Worm (Caenorhabditis elegans) whole organism, young adult: ENCODE results near the gene vit-5.

Experiments used
- B0035.1 ChIP-seq: sonication (generic microtip); optimal IDR thresholded peaks from 2 replicates; lab custom pipeline; 2016; ENCODE audit warnings: missing genetic modification characterization, mild to moderate bottlenecking, missing compliant biosample characterization, missing genotype, missing genetic modification reagents
- B0261.1 ChIP-seq: sonication (generic microtip); optimal IDR thresholded peaks from 2 replicates; lab custom pipeline; 2016; ENCODE audit warnings: mild to moderate bottlenecking, missing genetic modification characterization, moderate library complexity, missing compliant biosample characterization
- C06A6.2 ChIP-seq: fragments of 200-800 bp; sonication (Bioruptor generic); conservative IDR thresholded peaks from 2 replicates; pipeline ENCODE4 v1.3.6; 2022; ENCODE audit warnings: missing genetic modification characterization, missing compliant biosample characterization
- F23B12.7 ChIP-seq: sonication (generic microtip); optimal IDR thresholded peaks from 2 replicates; lab custom pipeline; 2017; ENCODE audit warnings: missing genetic modification characterization, mild to moderate bottlenecking, missing compliant biosample characterization, antibody characterized with exemption, moderate library complexity; ENCODE audit not compliant: insufficient read depth
- F37B4.10 ChIP-seq: fragments of 200-800 bp; sonication (Bioruptor generic); IDR thresholded peaks from 2 replicates; pipeline ENCODE4 v1.3.6; 2022; ENCODE audit warnings: missing genetic modification characterization, missing compliant biosample characterization
- F49E8.2 ChIP-seq: sonication (generic microtip); optimal IDR thresholded peaks from 3 replicates; lab custom pipeline; 2017; ENCODE audit warnings: missing genetic modification characterization, mild to moderate bottlenecking, missing compliant biosample characterization, antibody characterized with exemption, moderate library complexity; ENCODE audit not compliant: insufficient read depth
- F57C9.4 ChIP-seq: sonication (generic microtip); optimal IDR thresholded peaks from 2 replicates; lab custom pipeline; 2017; ENCODE audit warnings: mild to moderate bottlenecking, missing genetic modification characterization, missing compliant biosample characterization
- Y53F4B.3 ChIP-seq: fragments of 200-800 bp; sonication (Bioruptor generic); IDR thresholded peaks from 2 replicates; pipeline ENCODE4 v1.3.6; 2022; ENCODE audit warnings: missing genetic modification reagents, missing genetic modification characterization, missing compliant biosample characterization
- Y67H2A.10 ChIP-seq: fragments of 200-800 bp; sonication (Bioruptor generic); conservative IDR thresholded peaks from 2 replicates; pipeline ENCODE4 v1.3.6; 2022; ENCODE audit warnings: missing genetic modification reagents, missing genetic modification characterization, missing compliant biosample characterization
- Y79H2A.3 ChIP-seq: fragments of 200-800 bp; sonication (Bioruptor generic); conservative IDR thresholded peaks from 2 replicates; pipeline ENCODE4 v1.3.6; 2022; ENCODE audit warnings: missing genetic modification reagents, missing genetic modification characterization, missing compliant biosample characterization
- Y95B8A.8 ChIP-seq: fragments of 200-800 bp; sonication (Bioruptor generic); IDR thresholded peaks from 2 replicates; pipeline ENCODE4 v1.3.6; 2022; ENCODE audit warnings: missing genetic modification reagents, missing genetic modification characterization, missing compliant biosample characterization
- aptf-3 ChIP-seq: fragments of 200-800 bp; sonication (Bioruptor generic); IDR thresholded peaks from 2 replicates; pipeline ENCODE4 v1.3.6; 2022; ENCODE audit warnings: missing genetic modification characterization, missing compliant biosample characterization
- attf-6 ChIP-seq: fragments of 200-800 bp; sonication (Bioruptor generic); IDR thresholded peaks from 2 replicates; pipeline ENCODE4 v1.3.6; 2022; ENCODE audit warnings: missing genetic modification reagents, missing genetic modification characterization, missing compliant biosample characterization
- ccch-3 ChIP-seq: fragments of 200-800 bp; sonication (Bioruptor generic); optimal IDR thresholded peaks from 2 replicates; lab custom pipeline; 2018; ENCODE audit warnings: mild to moderate bottlenecking, missing genetic modification characterization, missing compliant biosample characterization
- cebp-2 ChIP-seq: fragments of 200-800 bp; sonication (Bioruptor generic); IDR thresholded peaks from 2 replicates; pipeline ENCODE4 v1.3.6; 2022; ENCODE audit warnings: missing genetic modification characterization, missing compliant biosample characterization
- ceh-40 ChIP-seq: fragments of 200-800 bp; sonication (Bioruptor generic); IDR thresholded peaks from 2 replicates; pipeline ENCODE4 v1.3.6; 2022; ENCODE audit warnings: missing genetic modification characterization, missing compliant biosample characterization
- ceh-58 ChIP-seq: fragments of 200-800 bp; sonication (Bioruptor generic); IDR thresholded peaks from 2 replicates; pipeline ENCODE4 v1.3.6; 2022; ENCODE audit warnings: missing genetic modification characterization, missing compliant biosample characterization
- dpff-1 ChIP-seq: sonication (generic microtip); optimal IDR thresholded peaks from 2 replicates; lab custom pipeline; 2017; ENCODE audit warnings: mild to moderate bottlenecking, missing genetic modification characterization, missing compliant biosample characterization
- egl-44 ChIP-seq: fragments of 200-800 bp; sonication (Bioruptor generic); IDR thresholded peaks from 2 replicates; pipeline ENCODE4 v1.3.6; 2022; ENCODE audit warnings: missing genetic modification reagents, missing genetic modification characterization, missing compliant biosample characterization
- fkh-3 ChIP-seq: sonication (generic microtip); optimal IDR thresholded peaks from 2 replicates; lab custom pipeline; 2016; ENCODE audit warnings: mild to moderate bottlenecking, missing genetic modification characterization, missing compliant biosample characterization
- him-1 ChIP-seq: sonication (generic microtip); optimal IDR thresholded peaks from 2 replicates; lab custom pipeline; 2016; ENCODE audit warnings: missing genotype, missing genetic modification reagents, missing genetic modification characterization, missing compliant biosample characterization
- hlh-12 ChIP-seq: sonication (generic microtip); optimal IDR thresholded peaks from 2 replicates; lab custom pipeline; 2016; ENCODE audit warnings: missing genetic modification characterization, missing compliant biosample characterization
- hlh-26 ChIP-seq: fragments of 200-800 bp; sonication (Bioruptor generic); conservative IDR thresholded peaks from 2 replicates; pipeline ENCODE4 v1.3.6; 2022; ENCODE audit warnings: missing genetic modification reagents, missing genetic modification characterization, missing compliant biosample characterization
- let-526 ChIP-seq: fragments of 200-800 bp; sonication (Bioruptor generic); IDR thresholded peaks from 2 replicates; pipeline ENCODE4 v1.3.6; 2022; ENCODE audit warnings: missing genetic modification reagents, missing genetic modification characterization, missing compliant biosample characterization
- lin-35 ChIP-seq, 3 experiments: fragments of 150-350 bp in 2 of 3; sonication (generic microtip) in 1 of 3; optimal IDR thresholded peaks; 2 replicates each; lab custom pipeline; 2014 to 2018; ENCODE audit warnings: missing biosample characterization in 3 of 3, missing genetic modification characterization in 3 of 3, missing genetic modification reagents in 3 of 3
- lsl-1 ChIP-seq: fragments of 200-800 bp; sonication (Bioruptor generic); optimal IDR thresholded peaks from 2 replicates; lab custom pipeline; 2018; ENCODE audit warnings: mild to moderate bottlenecking, missing genetic modification characterization, moderate library complexity, missing compliant biosample characterization
- madf-3 ChIP-seq: fragments of 200-800 bp; sonication (Bioruptor generic); IDR thresholded peaks from 2 replicates; pipeline ENCODE4 v1.3.6; 2022; ENCODE audit warnings: missing genetic modification reagents, missing genetic modification characterization, missing compliant biosample characterization
- madf-8 ChIP-seq: fragments of 200-800 bp; sonication (Bioruptor generic); conservative IDR thresholded peaks from 2 replicates; pipeline ENCODE4 v1.3.6; 2022; ENCODE audit warnings: missing genetic modification reagents, missing genetic modification characterization, missing compliant biosample characterization
- mel-28 ChIP-seq: sonication (generic microtip); optimal IDR thresholded peaks from 2 replicates; lab custom pipeline; 2016; ENCODE audit warnings: borderline replicate concordance, mild to moderate bottlenecking, missing genetic modification characterization, missing compliant biosample characterization
- mes-4 ChIP-seq: sonication (generic microtip); optimal IDR thresholded peaks from 2 replicates; lab custom pipeline; 2016; ENCODE audit warnings: missing genotype, missing genetic modification characterization, missing compliant biosample characterization
- nfya-1 ChIP-seq: sonication (generic microtip); optimal IDR thresholded peaks from 2 replicates; lab custom pipeline; 2017; ENCODE audit warnings: antibody characterized with exemption, missing compliant biosample characterization, missing genetic modification characterization, borderline replicate concordance; ENCODE audit not compliant: insufficient read depth
- nhr-120 ChIP-seq: fragments of 200-800 bp; sonication (Bioruptor generic); IDR thresholded peaks from 2 replicates; pipeline ENCODE4 v1.3.6; 2022; ENCODE audit warnings: missing genetic modification characterization, missing compliant biosample characterization
- pha-4 ChIP-seq: fragments of 150-350 bp; sonication (generic microtip); optimal IDR thresholded peaks from 2 replicates; lab custom pipeline; 2014; ENCODE audit warnings: missing biosample characterization, missing genetic modification reagents, missing genetic modification characterization
- rcor-1 ChIP-seq: fragments of 200-800 bp; sonication (Bioruptor generic); IDR thresholded peaks from 2 replicates; pipeline ENCODE4 v1.3.6; 2022; ENCODE audit warnings: missing genetic modification reagents, missing genetic modification characterization, missing compliant biosample characterization
- repo-1 ChIP-seq: sonication (generic microtip); optimal IDR thresholded peaks from 2 replicates; lab custom pipeline; 2017; ENCODE audit warnings: mild to moderate bottlenecking, missing genetic modification characterization, missing compliant biosample characterization
- rpc-1 ChIP-seq, 2 experiments: fragments of 150-350 bp in 1 of 2; sonication (generic microtip) in 1 of 2; optimal IDR thresholded peaks; 2 replicates each; lab custom pipeline; 2014 to 2018; ENCODE audit warnings: missing biosample characterization in 1 of 2, missing genetic modification characterization in 1 of 2, missing genetic modification reagents in 1 of 2, missing genotype in 1 of 2
- sdz-38 ChIP-seq: sonication (generic microtip); optimal IDR thresholded peaks from 2 replicates; lab custom pipeline; 2016; ENCODE audit warnings: missing genotype, missing genetic modification characterization, missing compliant biosample characterization
- snpc-4 ChIP-seq, 5 experiments: fragments of 150-350 bp in 1 of 5; sonication (generic microtip) in 4 of 5; optimal IDR thresholded peaks; 2 replicates each; lab custom pipeline; 2014 to 2018; ENCODE audit warnings: missing genetic modification characterization in 5 of 5, missing biosample characterization in 3 of 5, antibody characterized with exemption in 2 of 5, mild to moderate bottlenecking in 2 of 5, missing compliant biosample characterization in 2 of 5, missing genotype in 2 of 5, moderate library complexity in 2 of 5, missing genetic modification reagents in 1 of 5
- sptf-2 ChIP-seq: fragments of 200-800 bp; sonication (Bioruptor generic); optimal IDR thresholded peaks from 2 replicates; lab custom pipeline; 2018; ENCODE audit warnings: mild to moderate bottlenecking, missing genetic modification characterization, missing compliant biosample characterization
- unc-130 ChIP-seq: sonication (generic microtip); optimal IDR thresholded peaks from 2 replicates; lab custom pipeline; 2016; ENCODE audit warnings: missing genetic modification reagents, missing genetic modification characterization, missing compliant biosample characterization
- unc-62 ChIP-seq: fragments of 150-350 bp; optimal IDR thresholded peaks from 2 replicates; lab custom pipeline; 2014; ENCODE audit warnings: missing biosample characterization, missing genetic modification reagents, missing genetic modification characterization
- xnd-1 ChIP-seq: sonication (generic microtip); optimal IDR thresholded peaks from 2 replicates; lab custom pipeline; 2016; ENCODE audit warnings: missing genotype, missing genetic modification reagents, missing genetic modification characterization, missing compliant biosample characterization
- ztf-18 ChIP-seq: sonication (generic microtip); optimal IDR thresholded peaks from 2 replicates; lab custom pipeline; 2016; ENCODE audit warnings: missing genotype, mild to moderate bottlenecking, missing genetic modification characterization, missing compliant biosample characterization

The vit-5 gene

DNA sequence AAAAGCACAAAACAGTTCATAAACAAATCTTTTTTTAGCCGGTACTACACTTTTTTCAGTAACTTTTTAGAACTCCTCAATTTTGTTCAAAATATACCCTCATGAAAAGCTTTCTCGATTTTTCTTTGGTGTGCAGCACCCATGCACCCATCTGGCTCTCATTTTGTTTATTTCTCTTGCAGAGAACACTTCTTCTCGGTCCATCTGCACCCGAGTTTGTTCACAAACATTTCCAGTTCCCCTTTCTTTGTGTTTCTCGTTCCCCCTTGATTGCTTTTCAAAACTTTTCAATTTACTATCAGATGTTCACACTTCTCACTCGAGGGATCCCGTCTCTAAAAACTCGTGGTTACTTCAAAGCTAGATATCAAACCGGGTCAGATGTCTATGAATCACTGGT lies 9.7 kb upstream of the vit-5 start, which contains the start of gene slcf-2:
Gene slcf-2 (plus strand): TSS at position 301 of the 400 bp plus-strand sequence.
- TF ChIP-seq mel-28 (no peak), madf-3 (GFP tag; lab: Robert Waterston, UW) (no peak), lsl-1 (no peak), F23B12.7 (tag; lab: Kevin White, UChicago) (no peak), hlh-26 (GFP tag; lab: Robert Waterston, UW) (no peak), Y53F4B.3 (GFP tag; lab: Robert Waterston, UW) (no peak), Y95B8A.8 (no peak)

DNA sequence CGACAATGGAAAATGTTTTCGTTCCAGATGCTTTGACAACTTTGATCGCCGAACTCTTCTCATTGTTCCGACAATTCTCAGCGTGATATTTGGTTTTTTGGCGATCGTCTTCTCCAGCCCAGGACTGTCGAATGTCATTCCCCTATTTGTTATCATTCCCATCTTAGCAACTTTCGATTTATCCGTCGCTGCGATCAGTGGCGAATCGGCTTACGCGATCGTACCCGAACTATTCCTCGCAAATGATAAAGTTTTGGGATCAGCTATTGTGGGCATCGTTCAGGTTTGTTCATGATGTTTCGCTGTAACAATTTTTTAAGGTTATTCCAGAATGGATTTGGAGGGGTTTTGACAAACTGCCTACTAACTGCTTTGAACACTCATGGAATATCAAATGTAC lies 6.5 kb upstream of the vit-5 start:
- no peak for TF ChIP-seq B0035.1 (tag; lab: Kevin White, UChicago)
- no peak for TF ChIP-seq let-526 (GFP tag; lab: Robert Waterston, UW)
- no peak for TF ChIP-seq ceh-58 (GFP tag; lab: Robert Waterston, UW)
- TF ChIP-seq Y79H2A.3 (GFP tag; lab: Robert Waterston, UW): no peak
- no peak for TF ChIP-seq him-1 (tag; lab: Kevin White, UChicago)
- TF ChIP-seq snpc-4 (GFP tag; optimal IDR thresholded peaks at IDR 0.05; lab: Kevin White, UChicago): no peak
- TF ChIP-seq snpc-4 (tag; optimal IDR thresholded peaks at IDR 0.05; lab: Kevin White, UChicago): no peak
- no peak for TF ChIP-seq xnd-1 (tag; lab: Kevin White, UChicago)
- TF ChIP-seq ceh-40 (GFP tag; lab: Robert Waterston, UW): no peak
- no peak for TF ChIP-seq egl-44 (GFP tag; lab: Robert Waterston, UW)
- TF ChIP-seq cebp-2 (GFP tag; lab: Robert Waterston, UW): no peak
- no peak for TF ChIP-seq aptf-3
- no peak for TF ChIP-seq madf-8
- TF ChIP-seq unc-130: no peak
- no peak for TF ChIP-seq hlh-12 (tag; lab: Kevin White, UChicago)
- no peak for TF ChIP-seq nfya-1 (tag; lab: Kevin White, UChicago)
- TF ChIP-seq rcor-1: no peak
- TF ChIP-seq rpc-1 (optimal IDR thresholded peaks at IDR 0.05; lab: Kevin White, UChicago): no peak
- TF ChIP-seq rpc-1 (tag; optimal IDR thresholded peaks at IDR 0.05; lab: Kevin White, UChicago): no peak
- no peak for TF ChIP-seq fkh-3 (tag; lab: Kevin White, UChicago)
- no peak for TF ChIP-seq B0261.1 (tag; lab: Kevin White, UChicago)

DNA sequence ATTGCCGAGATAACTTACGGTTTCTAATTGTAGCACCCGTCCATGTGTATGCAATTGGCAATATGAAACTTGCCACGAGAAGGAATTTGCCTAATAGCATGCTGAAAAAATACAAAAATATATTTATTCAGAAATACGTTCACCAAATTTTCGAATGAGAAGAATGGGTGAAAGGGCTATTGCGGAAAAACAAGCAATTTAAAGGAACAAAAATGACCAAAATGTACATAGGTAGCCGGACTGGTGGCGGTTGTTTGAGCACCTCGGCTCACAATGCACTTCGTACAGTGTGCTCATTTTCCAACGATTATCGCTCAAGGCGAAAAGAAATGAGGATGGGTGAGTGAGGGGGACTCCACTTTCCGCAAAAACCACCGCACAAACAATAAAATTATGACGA lies 3.4 kb upstream of the vit-5 start, which contains the start of gene cht-1:
Gene cht-1 (minus strand): TSS at position 101 of the 400 bp plus-strand sequence.
- no peak for TF ChIP-seq unc-62 (GFP tag; lab: Kevin White, UChicago)
- TF ChIP-seq, all 124 proteins: peak for 0

DNA sequence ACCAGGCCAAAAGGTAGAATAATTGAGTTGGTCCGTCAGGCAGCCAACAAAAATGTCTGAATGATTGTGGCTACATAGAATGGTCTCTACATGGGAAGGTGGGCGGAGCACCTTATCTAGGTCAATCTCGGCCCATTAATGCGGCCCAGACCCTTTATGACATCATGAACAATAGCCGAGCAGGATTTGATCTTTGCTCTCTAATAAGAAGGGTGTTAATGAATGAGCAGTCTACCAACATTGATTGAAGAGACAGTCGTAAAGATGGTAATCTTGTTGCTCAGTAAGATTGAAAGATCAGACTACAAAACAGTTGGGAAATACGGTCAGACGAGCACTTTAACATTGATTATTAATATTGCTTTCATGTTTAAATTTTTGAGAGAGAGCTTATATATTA lies 2.9 kb upstream of the vit-5 start:
- TF ChIP-seq sptf-2 (GFP tag; lab: Kevin White, UChicago): no peak
- no peak for TF ChIP-seq F37B4.10
- no peak for TF ChIP-seq unc-62 (GFP tag; lab: Kevin White, UChicago)
- TF ChIP-seq dpff-1 (tag; lab: Kevin White, UChicago): no peak
- TF ChIP-seq lin-35 (GFP tag; optimal IDR thresholded peaks at IDR 0.05; lab: Kevin White, UChicago): no peak
- TF ChIP-seq Y67H2A.10 (GFP tag; lab: Robert Waterston, UW): no peak
- TF ChIP-seq mes-4 (tag; lab: Kevin White, UChicago): no peak
- TF ChIP-seq ccch-3: no peak
- no peak for TF ChIP-seq pha-4 (tag; lab: Kevin White, UChicago)
- TF ChIP-seq F49E8.2 (tag; lab: Kevin White, UChicago): no peak
- no peak for TF ChIP-seq C06A6.2 (GFP tag; lab: Robert Waterston, UW)
- TF ChIP-seq F57C9.4 (tag; lab: Kevin White, UChicago): no peak
- TF ChIP-seq attf-6 (GFP tag; lab: Robert Waterston, UW): no peak
- no peak for TF ChIP-seq sdz-38 (tag; lab: Kevin White, UChicago)
- no peak for TF ChIP-seq ztf-18
- TF ChIP-seq repo-1 (tag; lab: Kevin White, UChicago): no peak
- TF ChIP-seq nhr-120 (GFP tag; lab: Robert Waterston, UW): no peak
